Worm (Caenorhabditis elegans) whole organism, late embryonic: ENCODE results near the gene F45E1.1.

ENCODE experiments used
- K02D7.2 ChIP-seq: sonication (generic microtip); optimal IDR thresholded peaks from 2 replicates; lab custom pipeline; 2017; ENCODE audit warnings: mild to moderate bottlenecking, missing genetic modification characterization, missing compliant biosample characterization
- T23F11.4 ChIP-seq: fragments of 200-800 bp; sonication (Bioruptor generic); optimal IDR thresholded peaks from 2 replicates; lab custom pipeline; 2018; ENCODE audit warnings: mild to moderate bottlenecking, missing genetic modification characterization, missing compliant biosample characterization
- ahr-1 ChIP-seq: sonication (generic microtip); optimal IDR thresholded peaks from 2 replicates; lab custom pipeline; 2016; ENCODE audit warnings: missing genetic modification characterization, missing compliant biosample characterization
- ceh-19 ChIP-seq: fragments of 200-800 bp; sonication (Bioruptor generic); optimal IDR thresholded peaks from 2 replicates; lab custom pipeline; 2018; ENCODE audit warnings: mild to moderate bottlenecking, missing genetic modification characterization, missing compliant biosample characterization
- ceh-22 ChIP-seq: sonication (generic microtip); optimal IDR thresholded peaks from 2 replicates; lab custom pipeline; 2017; ENCODE audit warnings: missing biosample characterization, missing genetic modification characterization
- ceh-24 ChIP-seq: sonication (generic microtip); optimal IDR thresholded peaks from 2 replicates; lab custom pipeline; 2016; ENCODE audit warnings: mild to moderate bottlenecking, missing genetic modification characterization, missing compliant biosample characterization
- ceh-30 ChIP-seq: fragments of 150-350 bp; optimal IDR thresholded peaks from 2 replicates; lab custom pipeline; 2014; ENCODE audit warnings: missing biosample characterization, missing genetic modification characterization
- ceh-34 ChIP-seq: sonication (generic microtip); optimal IDR thresholded peaks from 2 replicates; lab custom pipeline; 2016; ENCODE audit warnings: mild to moderate bottlenecking, missing genetic modification characterization, missing compliant biosample characterization
- ceh-6 ChIP-seq: fragments of 200-800 bp; sonication (Bioruptor generic); optimal IDR thresholded peaks from 2 replicates; lab custom pipeline; 2018; ENCODE audit warnings: mild to moderate bottlenecking, missing genetic modification characterization, missing compliant biosample characterization
- ceh-9 ChIP-seq: sonication (generic microtip); optimal IDR thresholded peaks from 2 replicates; lab custom pipeline; 2016; ENCODE audit warnings: mild to moderate bottlenecking, missing genetic modification characterization, inconsistent platforms, missing compliant biosample characterization
- che-1 ChIP-seq: sonication (generic microtip); optimal IDR thresholded peaks from 2 replicates; lab custom pipeline; 2016; ENCODE audit warnings: mild to moderate bottlenecking, missing genetic modification characterization, missing compliant biosample characterization
- dmd-4 ChIP-seq: sonication (generic microtip); optimal IDR thresholded peaks from 2 replicates; lab custom pipeline; 2016; ENCODE audit warnings: borderline replicate concordance, missing genetic modification characterization, missing compliant biosample characterization
- elt-2 ChIP-seq: sonication (generic microtip); optimal IDR thresholded peaks from 2 replicates; lab custom pipeline; 2016; ENCODE audit warnings: missing genetic modification reagents, missing genetic modification characterization, missing compliant biosample characterization
- elt-4 ChIP-seq: sonication (generic microtip); optimal IDR thresholded peaks from 2 replicates; lab custom pipeline; 2016; ENCODE audit warnings: missing genetic modification characterization, missing compliant biosample characterization
- ets-4 ChIP-seq: sonication (generic microtip); optimal IDR thresholded peaks from 2 replicates; lab custom pipeline; 2016; ENCODE audit warnings: missing genetic modification characterization, missing compliant biosample characterization
- eyg-1 ChIP-seq: sonication (generic microtip); optimal IDR thresholded peaks from 2 replicates; lab custom pipeline; 2016; ENCODE audit warnings: missing genotype, missing genetic modification characterization, missing compliant biosample characterization
- fax-1 ChIP-seq: sonication (generic microtip); optimal IDR thresholded peaks from 2 replicates; lab custom pipeline; 2016; ENCODE audit warnings: missing genotype, missing genetic modification characterization, missing compliant biosample characterization
- gmeb-2 ChIP-seq: sonication (generic microtip); optimal IDR thresholded peaks from 2 replicates; lab custom pipeline; 2016; ENCODE audit warnings: missing genetic modification characterization, inconsistent platforms, missing compliant biosample characterization
- hlh-13 ChIP-seq: fragments of 200-800 bp; sonication (Bioruptor generic); optimal IDR thresholded peaks from 2 replicates; lab custom pipeline; 2018; ENCODE audit warnings: mild to moderate bottlenecking, missing genetic modification characterization, missing compliant biosample characterization
- hlh-15 ChIP-seq: sonication (generic microtip); optimal IDR thresholded peaks from 2 replicates; lab custom pipeline; 2016; ENCODE audit warnings: missing genetic modification characterization, missing compliant biosample characterization
- hlh-30 ChIP-seq: sonication (generic microtip); optimal IDR thresholded peaks from 2 replicates; lab custom pipeline; 2017; ENCODE audit warnings: antibody characterized with exemption, missing genetic modification characterization, missing compliant biosample characterization; ENCODE audit not compliant: insufficient read depth
- lim-6 ChIP-seq: sonication (generic microtip); optimal IDR thresholded peaks from 2 replicates; lab custom pipeline; 2016; ENCODE audit warnings: missing genetic modification characterization, missing compliant biosample characterization
- lin-11 ChIP-seq: fragments of 200-800 bp; sonication (Bioruptor generic); optimal IDR thresholded peaks from 2 replicates; lab custom pipeline; 2018; ENCODE audit warnings: mild to moderate bottlenecking, missing genetic modification characterization, missing compliant biosample characterization
- nfya-1 ChIP-seq: sonication (generic microtip); optimal IDR thresholded peaks from 2 replicates; lab custom pipeline; 2017; ENCODE audit warnings: missing genetic modification characterization, mild to moderate bottlenecking, missing compliant biosample characterization, antibody characterized with exemption, moderate library complexity
- nhr-11 ChIP-seq: fragments of 150-350 bp; optimal IDR thresholded peaks from 2 replicates; lab custom pipeline; 2014; ENCODE audit warnings: missing biosample characterization, missing genetic modification characterization
- odd-2 ChIP-seq: sonication (generic microtip); optimal IDR thresholded peaks from 2 replicates; lab custom pipeline; 2017; ENCODE audit warnings: antibody characterized with exemption, mild to moderate bottlenecking, missing genetic modification characterization, missing compliant biosample characterization
- pag-3 ChIP-seq: sonication (generic microtip); optimal IDR thresholded peaks from 2 replicates; lab custom pipeline; 2016; ENCODE audit warnings: missing compliant biosample characterization, missing genetic modification characterization, borderline replicate concordance
- pat-9 ChIP-seq: fragments of 200-800 bp; sonication (Bioruptor generic); optimal IDR thresholded peaks from 2 replicates; lab custom pipeline; 2018; ENCODE audit warnings: mild to moderate bottlenecking, missing genetic modification characterization, moderate library complexity, missing compliant biosample characterization
- pqm-1 ChIP-seq: sonication (generic microtip); optimal IDR thresholded peaks from 2 replicates; lab custom pipeline; 2016; ENCODE audit warnings: missing genetic modification characterization, missing compliant biosample characterization
- pros-1 ChIP-seq: fragments of 150-350 bp; optimal IDR thresholded peaks from 2 replicates; lab custom pipeline; 2014; ENCODE audit warnings: missing biosample characterization, missing genetic modification reagents, missing genetic modification characterization
- rnt-1 ChIP-seq: sonication (generic microtip); optimal IDR thresholded peaks from 2 replicates; lab custom pipeline; 2016; ENCODE audit warnings: missing genetic modification characterization, missing compliant biosample characterization
- sdc-2 ChIP-seq: sonication (generic microtip); optimal IDR thresholded peaks from 2 replicates; lab custom pipeline; 2016; ENCODE audit warnings: missing genotype, missing genetic modification characterization, missing compliant biosample characterization
- sox-2 ChIP-seq: fragments of 200-800 bp; sonication (Bioruptor generic); IDR thresholded peaks from 2 replicates; pipeline ENCODE4 v1.3.6; 2022; ENCODE audit warnings: missing genetic modification reagents, missing genetic modification characterization, missing compliant biosample characterization
- syd-9 ChIP-seq: sonication (generic microtip); optimal IDR thresholded peaks from 2 replicates; lab custom pipeline; 2016; ENCODE audit warnings: mild to moderate bottlenecking, missing genetic modification characterization, moderate library complexity, missing compliant biosample characterization
- tbx-7 ChIP-seq: sonication (generic microtip); optimal IDR thresholded peaks from 2 replicates; lab custom pipeline; 2016; ENCODE audit warnings: missing genotype, missing genetic modification characterization, missing compliant biosample characterization
- unc-42 ChIP-seq: sonication (generic microtip); optimal IDR thresholded peaks from 2 replicates; lab custom pipeline; 2016; ENCODE audit warnings: missing genotype, missing genetic modification characterization, missing compliant biosample characterization
- unc-55 ChIP-seq: sonication (generic microtip); optimal IDR thresholded peaks from 2 replicates; lab custom pipeline; 2017; ENCODE audit warnings: missing biosample characterization, missing genetic modification reagents, missing genetic modification characterization
- unc-86 ChIP-seq: sonication (generic microtip); optimal IDR thresholded peaks from 2 replicates; lab custom pipeline; 2016; ENCODE audit warnings: missing genetic modification characterization, missing compliant biosample characterization

F45E1.1 gene

DNA sequence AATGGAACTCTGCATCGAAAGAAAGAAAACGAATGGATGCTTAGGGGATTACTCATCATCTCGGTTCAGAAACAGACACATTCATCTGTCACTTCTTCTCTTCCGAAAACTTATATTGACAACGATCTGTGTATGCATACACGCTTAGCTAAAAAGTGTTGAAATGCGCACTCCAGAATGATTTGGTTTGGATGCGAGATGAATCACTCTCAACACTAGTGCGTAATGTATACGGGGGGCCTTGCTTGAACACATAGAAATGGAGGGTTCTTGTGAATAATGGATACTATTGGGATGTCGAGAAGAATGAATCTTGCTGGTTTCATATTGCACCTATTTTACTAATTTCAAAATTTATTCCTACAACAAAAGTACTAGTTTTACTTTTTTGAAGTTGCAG is 39.5 kb upstream of the F45E1.1 start:
- TF ChIP-seq nfya-1 (no peak), pros-1 (no peak), elt-4 (tag; lab: Kevin White, UChicago) (no peak), pat-9 (tag; lab: Kevin White, UChicago) (no peak), eyg-1 (tag; lab: Kevin White, UChicago) (no peak), unc-55 (GFP tag; lab: Kevin White, UChicago) (peak; percentile 7)

- TF ChIP-seq odd-2 (tag; lab: Kevin White, UChicago) (no peak), rnt-1 (tag; lab: Kevin White, UChicago) (peak; percentile 6)
Observed at ce11 chrX:7965449-7965848, 38.0 kb upstream of the F45E1.1 start.

ce11 chrX:7968537-7968936 is 34.9 kb upstream of the F45E1.1 start:
- no peak for TF ChIP-seq pqm-1 (tag; lab: Kevin White, UChicago)
- TF ChIP-seq elt-4 (tag; lab: Kevin White, UChicago), result no peak
- no peak for TF ChIP-seq ceh-24 (tag; lab: Kevin White, UChicago)
- no peak for TF ChIP-seq tbx-7
- no peak for TF ChIP-seq ceh-6
- no peak for TF ChIP-seq sdc-2 (tag; lab: Kevin White, UChicago)
- TF ChIP-seq unc-42, result no peak
- TF ChIP-seq ceh-34 (tag; lab: Kevin White, UChicago), result no peak
- no peak for TF ChIP-seq hlh-30 (tag; lab: Kevin White, UChicago)
- no peak for TF ChIP-seq rnt-1 (tag; lab: Kevin White, UChicago)
- TF ChIP-seq nfya-1, result no peak
- TF ChIP-seq, all 69 proteins: peak for 0

DNA sequence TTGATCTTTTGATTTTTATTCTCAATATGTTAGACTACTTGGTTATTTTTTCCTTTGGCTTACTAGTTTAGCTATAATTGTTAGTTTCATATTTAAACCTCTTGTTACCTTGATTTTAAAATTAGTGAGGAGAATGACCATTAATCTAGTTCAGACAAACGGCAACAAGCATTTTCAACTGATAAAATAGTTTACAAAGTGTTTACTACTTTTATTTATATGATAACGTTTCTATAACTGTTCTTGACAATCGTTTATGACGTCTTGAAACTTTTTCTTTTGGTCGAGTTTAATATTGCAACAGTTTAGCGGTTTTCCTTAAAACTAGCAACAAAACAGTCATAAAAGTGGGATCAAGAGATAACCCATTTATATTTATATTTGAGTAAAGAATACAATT is 27.7 kb upstream of the F45E1.1 start:
- TF ChIP-seq ahr-1 (tag; lab: Kevin White, UChicago) (no peak), gmeb-2 (tag; lab: Kevin White, UChicago) (no peak), unc-86 (no peak), sox-2 (no peak), lin-11 (tag; lab: Kevin White, UChicago) (no peak), ceh-22 (tag; lab: Kevin White, UChicago) (no peak), unc-55 (GFP tag; lab: Kevin White, UChicago) (no peak), ets-4 (no peak), fax-1 (tag; lab: Kevin White, UChicago) (no peak), hlh-13 (GFP tag; lab: Kevin White, UChicago) (no peak), pag-3 (no peak), che-1 (no peak), T23F11.4 (GFP tag; lab: Kevin White, UChicago) (no peak), syd-9 (tag; lab: Kevin White, UChicago) (no peak), nhr-11 (tag; lab: Kevin White, UChicago) (no peak), ceh-30 (no peak), sdc-2 (tag; lab: Kevin White, UChicago) (no peak)

DNA sequence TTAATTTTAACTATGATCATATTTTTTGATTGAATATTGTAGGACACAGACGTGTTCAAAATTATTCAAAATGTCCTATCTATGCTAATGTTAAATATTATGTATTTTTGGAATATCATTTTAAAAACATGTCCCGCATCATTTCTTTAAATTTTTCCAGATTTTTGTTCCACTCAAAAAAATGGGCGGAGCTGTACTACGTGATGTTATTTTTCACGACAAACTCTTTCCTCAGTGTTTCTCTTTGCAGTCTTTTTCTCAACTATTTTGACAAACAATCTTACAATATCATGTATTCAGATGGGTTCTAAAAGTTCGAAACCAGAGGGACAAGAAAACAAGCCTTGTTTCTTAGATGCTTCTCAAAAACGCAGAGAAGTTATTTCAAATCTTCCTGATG is 27.1 kb upstream of the F45E1.1 start, which contains the start of gene F45E1.5:
F45E1.5 (plus strand) TSS at position 301 of the 400 bp plus-strand sequence.
- no peak for TF ChIP-seq ets-4
- TF ChIP-seq ceh-19 (GFP tag; lab: Kevin White, UChicago), result no peak
- no peak for TF ChIP-seq hlh-15 (tag; lab: Kevin White, UChicago)
- TF ChIP-seq ceh-22 (tag; lab: Kevin White, UChicago), result no peak
- no peak for TF ChIP-seq T23F11.4 (GFP tag; lab: Kevin White, UChicago)
- TF ChIP-seq dmd-4 (tag; lab: Kevin White, UChicago), result no peak
- no peak for TF ChIP-seq elt-2 (tag; lab: Kevin White, UChicago)
- no peak for TF ChIP-seq K02D7.2 (tag; lab: Kevin White, UChicago)
- no peak for TF ChIP-seq lim-6 (tag; lab: Kevin White, UChicago)
- TF ChIP-seq ceh-9, result no peak
